In genomic region chrII:5016977-5017585, ce11 we compare ENCODE assay signal across 2 worm cellular contexts.
TF ChIP-seq lines count a peak whose summit lies in the region.

No protein-coding gene starts in this region.

TF ChIP-seq in whole organism, L1 larva, 84 proteins besides CTCF, POLR2A, EP300 and RAD21 (continued from another document and continues in another):
- no peak for TF ChIP-seq fkh-4 (tag; optimal IDR thresholded peaks at IDR 0.05; lab: Kevin White, UChicago; ENCODE audit: borderline replicate concordance)
- TF ChIP-seq lin-15B (tag; optimal IDR thresholded peaks at IDR 0.05; lab: Kevin White, UChicago) = no peak
- TF ChIP-seq dsc-1 (tag; optimal IDR thresholded peaks at IDR 0.05; lab: Kevin White, UChicago) = peak; percentile 35
- TF ChIP-seq mab-9 (GFP tag; IDR thresholded peaks at IDR 0.05; lab: Robert Waterston, UW) = peak; percentile 18; the same call in 1 of the 2 replicates
- peak; percentile 8 for TF ChIP-seq fkh-10 (GFP tag; optimal IDR thresholded peaks at IDR 0.05; lab: Kevin White, UChicago)
- no peak for TF ChIP-seq grh-1 (GFP tag; IDR thresholded peaks at IDR 0.05; lab: Robert Waterston, UW)
- no peak for TF ChIP-seq nhr-28 (tag; optimal IDR thresholded peaks at IDR 0.05; lab: Kevin White, UChicago)
- no peak for TF ChIP-seq tlp-1 (tag; optimal IDR thresholded peaks at IDR 0.05; lab: Kevin White, UChicago)
- no peak for TF ChIP-seq nhr-76 (tag; optimal IDR thresholded peaks at IDR 0.05; lab: Kevin White, UChicago)
- TF ChIP-seq ceh-90 (tag; optimal IDR thresholded peaks at IDR 0.05; lab: Kevin White, UChicago) = no peak
- no peak for TF ChIP-seq ceh-88 (GFP tag; IDR thresholded peaks at IDR 0.05; lab: Robert Waterston, UW)
- TF ChIP-seq ces-1 (GFP tag; optimal IDR thresholded peaks at IDR 0.05; lab: Kevin White, UChicago) = no peak
- no peak for TF ChIP-seq sptf-1 (tag; optimal IDR thresholded peaks at IDR 0.05; lab: Kevin White, UChicago)
- TF ChIP-seq mep-1 (tag; optimal IDR thresholded peaks at IDR 0.05; lab: Kevin White, UChicago) = peak; percentile 27
- TF ChIP-seq unc-86 (tag; optimal IDR thresholded peaks at IDR 0.05; lab: Kevin White, UChicago) = peak; percentile 75
- peak; percentile 35 for TF ChIP-seq nhr-90 (tag; optimal IDR thresholded peaks at IDR 0.05; lab: Kevin White, UChicago; ENCODE audit: poor library complexity)
- peak; percentile 16 for TF ChIP-seq nhr-77 (tag; optimal IDR thresholded peaks at IDR 0.05; lab: Kevin White, UChicago)
- TF ChIP-seq lir-3 (tag; optimal IDR thresholded peaks at IDR 0.05; lab: Kevin White, UChicago; ENCODE audit: poor library complexity) = peak; percentile 26
- peak; percentile 15 for TF ChIP-seq lin-13 (GFP tag; optimal IDR thresholded peaks at IDR 0.05; lab: Kevin White, UChicago)
- TF ChIP-seq egl-27 (tag; optimal IDR thresholded peaks at IDR 0.05; lab: Kevin White, UChicago) = no peak
- TF ChIP-seq fkh-8 (tag; optimal IDR thresholded peaks at IDR 0.05; lab: Kevin White, UChicago) = peak; percentile 69
- no peak for TF ChIP-seq sup-37 (GFP tag; optimal IDR thresholded peaks at IDR 0.05; lab: Kevin White, UChicago)
- TF ChIP-seq C34B4.2 (tag; optimal IDR thresholded peaks at IDR 0.05; lab: Kevin White, UChicago) = no peak
- peak; percentile 83 for TF ChIP-seq elt-2 (tag; optimal IDR thresholded peaks at IDR 0.05; lab: Kevin White, UChicago)
- peak; percentile 22 for TF ChIP-seq F16B12.6 (tag; optimal IDR thresholded peaks at IDR 0.05; lab: Kevin White, UChicago)
- no peak for TF ChIP-seq hpl-2 (GFP tag; optimal IDR thresholded peaks at IDR 0.05; lab: Kevin White, UChicago)
- TF ChIP-seq pag-3 (tag; optimal IDR thresholded peaks at IDR 0.05; lab: Kevin White, UChicago; ENCODE audit: borderline replicate concordance, insufficient read depth) = no peak
- peak in 1 of 2 experiments; percentile 12 for TF ChIP-seq ztf-11 (tag; optimal IDR thresholded peaks at IDR 0.05; lab: Kevin White, UChicago)
- TF ChIP-seq ets-5 (GFP tag; IDR thresholded peaks at IDR 0.05; lab: Robert Waterston, UW) = no peak
- TF ChIP-seq nhr-85 (tag; lab: Kevin White, UChicago) = peak; percentile 86
- TF ChIP-seq aly-2 (tag; optimal IDR thresholded peaks at IDR 0.05; lab: Kevin White, UChicago) = no peak
- TF ChIP-seq snpc-4 (tag; optimal IDR thresholded peaks at IDR 0.05; lab: Kevin White, UChicago) = peak; percentile 48
- no peak for TF ChIP-seq alr-1 (tag; optimal IDR thresholded peaks at IDR 0.05; lab: Kevin White, UChicago; ENCODE audit: borderline replicate concordance)
- TF ChIP-seq hlh-17 (GFP tag; optimal IDR thresholded peaks at IDR 0.05; lab: Kevin White, UChicago; ENCODE audit: borderline replicate concordance) = no peak
- TF ChIP-seq swsn-7 (tag; optimal IDR thresholded peaks at IDR 0.05; lab: Kevin White, UChicago) = peak; percentile 69
- TF ChIP-seq ztf-4 (tag; optimal IDR thresholded peaks at IDR 0.05; lab: Kevin White, UChicago) = peak; percentile 16
- TF ChIP-seq nhr-12 (tag; optimal IDR thresholded peaks at IDR 0.05; lab: Kevin White, UChicago) = no peak
- no peak for TF ChIP-seq nhr-237 (tag; optimal IDR thresholded peaks at IDR 0.05; lab: Kevin White, UChicago)
- TF ChIP-seq fos-1 (tag; optimal IDR thresholded peaks at IDR 0.05; lab: Kevin White, UChicago) = peak; percentile 14
- TF ChIP-seq lin-39 (tag; optimal IDR thresholded peaks at IDR 0.05; lab: Kevin White, UChicago) = no peak
- TF ChIP-seq egl-13 (tag; optimal IDR thresholded peaks at IDR 0.05; lab: Kevin White, UChicago) = peak; percentile 48
- TF ChIP-seq efl-3 (GFP tag; optimal IDR thresholded peaks at IDR 0.05; lab: Kevin White, UChicago) = no peak
- TF ChIP-seq mdl-1 (tag; optimal IDR thresholded peaks at IDR 0.05; lab: Kevin White, UChicago) = peak in 1 of 2 experiments; percentile 56
- peak; percentile 67 to 76 for TF ChIP-seq lsy-2 (tag; optimal IDR thresholded peaks at IDR 0.05; lab: Kevin White, UChicago)
- TF ChIP-seq ama-1 (optimal IDR thresholded peaks at IDR 0.05; lab: Kevin White, UChicago) = peak; percentile 19
- no peak for TF ChIP-seq zip-4 (GFP tag; optimal IDR thresholded peaks at IDR 0.05; lab: Kevin White, UChicago)
- TF ChIP-seq tbx-2 (tag; optimal IDR thresholded peaks at IDR 0.05; lab: Kevin White, UChicago) = peak; percentile 67
- TF ChIP-seq nhr-11 (tag; optimal IDR thresholded peaks at IDR 0.05; lab: Kevin White, UChicago) = no peak
- TF ChIP-seq C04F5.9 (tag; optimal IDR thresholded peaks at IDR 0.05; lab: Kevin White, UChicago) = no peak
- no peak for TF ChIP-seq unc-130 (tag; optimal IDR thresholded peaks at IDR 0.05; lab: Kevin White, UChicago)
- no peak for TF ChIP-seq pax-3 (tag; optimal IDR thresholded peaks at IDR 0.05; lab: Kevin White, UChicago)
- TF ChIP-seq skn-1 (tag; optimal IDR thresholded peaks at IDR 0.05; lab: Kevin White, UChicago) = peak; percentile 65
- TF ChIP-seq mef-2 (tag; optimal IDR thresholded peaks at IDR 0.05; lab: Kevin White, UChicago) = no peak
- TF ChIP-seq vab-15 (tag; optimal IDR thresholded peaks at IDR 0.05; lab: Kevin White, UChicago) = no peak
- TF ChIP-seq rnt-1 (tag; optimal IDR thresholded peaks at IDR 0.05; lab: Kevin White, UChicago) = peak; percentile 47
- TF ChIP-seq nhr-19 (GFP tag; conservative IDR thresholded peaks at IDR 0.05; lab: Robert Waterston, UW) = peak; percentile 40
- TF ChIP-seq efl-1 (optimal IDR thresholded peaks at IDR 0.05; lab: Kevin White, UChicago) = peak; percentile 72 to 79
- TF ChIP-seq efl-1 (GFP tag; optimal IDR thresholded peaks at IDR 0.05 in 1 of 2; lab: Kevin White, UChicago) = peak; percentile 28 to 92
- TF ChIP-seq nhr-71 (tag; optimal IDR thresholded peaks at IDR 0.05; lab: Kevin White, UChicago) = peak; percentile 81
- TF ChIP-seq ceh-63 (GFP tag; optimal IDR thresholded peaks at IDR 0.05; lab: Kevin White, UChicago) = no peak
- TF ChIP-seq Y116A8C.19 (tag; optimal IDR thresholded peaks at IDR 0.05; lab: Kevin White, UChicago; ENCODE audit: borderline replicate concordance) = no peak
- TF ChIP-seq C16A3.4 (tag; optimal IDR thresholded peaks at IDR 0.05; lab: Kevin White, UChicago) = peak; percentile 11
- TF ChIP-seq dpl-1 (GFP tag; optimal IDR thresholded peaks at IDR 0.05; lab: Kevin White, UChicago) = peak; percentile 22 to 48 (median 45)
- no peak for TF ChIP-seq pqm-1 (tag; optimal IDR thresholded peaks at IDR 0.05; lab: Kevin White, UChicago)
- no peak for TF ChIP-seq zag-1 (tag; optimal IDR thresholded peaks at IDR 0.05; lab: Kevin White, UChicago)
- TF ChIP-seq ceh-8 (GFP tag; optimal IDR thresholded peaks at IDR 0.05; lab: Kevin White, UChicago) = peak; percentile 20

TF ChIP-seq in whole organism, L3 larva, 47 proteins besides CTCF, POLR2A, EP300 and RAD21 (continued from another document):
- peak; percentile 15 for TF ChIP-seq nhr-25 (tag; optimal IDR thresholded peaks at IDR 0.05; lab: Kevin White, UChicago)
- peak; percentile 38 for TF ChIP-seq skn-1 (tag; optimal IDR thresholded peaks at IDR 0.05; lab: Kevin White, UChicago)
- TF ChIP-seq unc-39 (tag; optimal IDR thresholded peaks at IDR 0.05; lab: Kevin White, UChicago) = no peak
- peak; percentile 58 for TF ChIP-seq ceh-28 (tag; optimal IDR thresholded peaks at IDR 0.05; lab: Kevin White, UChicago)
- TF ChIP-seq elt-2 (tag; optimal IDR thresholded peaks at IDR 0.05; lab: Kevin White, UChicago) = peak; percentile 93
- no peak for TF ChIP-seq ceh-9 (tag; optimal IDR thresholded peaks at IDR 0.05; lab: Kevin White, UChicago)
- TF ChIP-seq fkh-2 (tag; optimal IDR thresholded peaks at IDR 0.05; lab: Kevin White, UChicago) = peak; percentile 6
- TF ChIP-seq egl-5 (tag; optimal IDR thresholded peaks at IDR 0.05; lab: Kevin White, UChicago) = peak; percentile 42
- no peak for TF ChIP-seq lsy-12 (tag; optimal IDR thresholded peaks at IDR 0.05; lab: Kevin White, UChicago)
- TF ChIP-seq sea-2 (GFP tag; optimal IDR thresholded peaks at IDR 0.05; lab: Kevin White, UChicago) = peak; percentile 22
